Fruit fly (Drosophila melanogaster) whole organism, adult: ENCODE measurements around the gene Saf6.

ENCODE experiments used
- CG11617 ChIP-seq: fragments of 200-800 bp; sonication (Bioruptor generic); optimal IDR thresholded peaks from 2 replicates; lab custom pipeline; 2017; ENCODE audit warnings: mild to moderate bottlenecking, missing biosample characterization, missing genetic modification reagents, missing genetic modification characterization
- CG12768 ChIP-seq: fragments of 200-800 bp; sonication (Bioruptor generic); optimal IDR thresholded peaks from 2 replicates; lab custom pipeline; 2017; ENCODE audit warnings: missing biosample characterization, missing genetic modification characterization, mild to moderate bottlenecking, moderate library complexity, missing genetic modification reagents
- CG14711 ChIP-seq: fragments of 200-800 bp; sonication (Bioruptor generic); optimal IDR thresholded peaks from 2 replicates; lab custom pipeline; 2018; ENCODE audit warnings: missing biosample characterization, mild to moderate bottlenecking, missing genetic modification characterization, moderate library complexity
- CG1620 ChIP-seq: fragments of 200-800 bp; sonication (Bioruptor generic); optimal IDR thresholded peaks from 2 replicates; lab custom pipeline; 2016; ENCODE audit warnings: missing biosample characterization, missing genetic modification characterization
- CG33017 ChIP-seq: fragments of 200-800 bp; sonication (Bioruptor generic); optimal IDR thresholded peaks from 2 replicates; lab custom pipeline; 2018; ENCODE audit warnings: missing biosample characterization, mild to moderate bottlenecking, missing genetic modification characterization, moderate library complexity
- CG5204 ChIP-seq: fragments of 200-800 bp; sonication (Bioruptor generic); optimal IDR thresholded peaks from 2 replicates; lab custom pipeline; 2016; ENCODE audit warnings: missing biosample characterization, missing genetic modification characterization
- CG7045 ChIP-seq: fragments of 200-800 bp; sonication (Bioruptor generic); optimal IDR thresholded peaks from 2 replicates; lab custom pipeline; 2017; ENCODE audit warnings: missing biosample characterization, mild to moderate bottlenecking, missing genetic modification characterization
- CG7101 ChIP-seq: fragments of 200-800 bp; sonication (Bioruptor generic); optimal IDR thresholded peaks from 2 replicates; lab custom pipeline; 2018; ENCODE audit warnings: missing biosample characterization, mild to moderate bottlenecking, missing genetic modification characterization, moderate library complexity
- Clk ChIP-seq: fragments of 200-800 bp; sonication (Bioruptor generic); optimal IDR thresholded peaks from 2 replicates; lab custom pipeline; 2017; ENCODE audit warnings: missing biosample characterization, missing genetic modification characterization
- Crg-1 ChIP-seq: fragments of 200-800 bp; sonication (Bioruptor generic); optimal IDR thresholded peaks from 2 replicates; lab custom pipeline; 2016; ENCODE audit warnings: missing biosample characterization, missing genetic modification characterization
- Hr96 ChIP-seq: fragments of 200-800 bp; sonication (Bioruptor generic); optimal IDR thresholded peaks from 2 replicates; lab custom pipeline; 2016; ENCODE audit warnings: missing biosample characterization, missing genetic modification characterization
- Mnt ChIP-seq: fragments of 200-800 bp; sonication (Bioruptor generic); optimal IDR thresholded peaks from 2 replicates; lab custom pipeline; 2016; ENCODE audit warnings: missing biosample characterization, mild to moderate bottlenecking, missing genetic modification characterization
- bab1 ChIP-seq: fragments of 200-800 bp; sonication (Bioruptor generic); optimal IDR thresholded peaks from 3 replicates; lab custom pipeline; 2019; ENCODE audit warnings: missing biosample characterization, mild to moderate bottlenecking, missing genetic modification characterization, moderate library complexity
- cic ChIP-seq: fragments of 200-800 bp; sonication (Bioruptor generic); optimal IDR thresholded peaks from 2 replicates; lab custom pipeline; 2017; ENCODE audit warnings: missing biosample characterization, mild to moderate bottlenecking, missing genetic modification characterization, moderate library complexity
- cnc ChIP-seq, 2 experiments: fragments of >200 bp; optimal IDR thresholded peaks; 2 replicates each; lab custom pipeline; 2017
- kay ChIP-seq: fragments of 200-800 bp; sonication (Bioruptor generic); peaks from one replicate; lab custom pipeline; 2016; ENCODE audit warnings: missing biosample characterization, missing genetic modification characterization, borderline replicate concordance
- ovo ChIP-seq: fragments of 200-800 bp; sonication (Bioruptor generic); optimal IDR thresholded peaks from 2 replicates; lab custom pipeline; 2016; ENCODE audit warnings: missing biosample characterization, missing genetic modification characterization
- pad ChIP-seq: fragments of 200-800 bp; sonication (Bioruptor generic); optimal IDR thresholded peaks from 3 replicates; lab custom pipeline; 2017; ENCODE audit warnings: missing biosample characterization, missing genetic modification characterization, mild to moderate bottlenecking, moderate library complexity, missing genetic modification reagents
- tj ChIP-seq: fragments of 200-800 bp; sonication (Bioruptor generic); optimal IDR thresholded peaks from 3 replicates; lab custom pipeline; 2017; ENCODE audit warnings: missing biosample characterization, mild to moderate bottlenecking, missing genetic modification characterization, moderate library complexity
- toe ChIP-seq: fragments of 200-800 bp; sonication (Bioruptor generic); optimal IDR thresholded peaks from 2 replicates; lab custom pipeline; 2016; ENCODE audit warnings: missing biosample characterization, missing genetic modification characterization

Saf6 gene

DNA sequence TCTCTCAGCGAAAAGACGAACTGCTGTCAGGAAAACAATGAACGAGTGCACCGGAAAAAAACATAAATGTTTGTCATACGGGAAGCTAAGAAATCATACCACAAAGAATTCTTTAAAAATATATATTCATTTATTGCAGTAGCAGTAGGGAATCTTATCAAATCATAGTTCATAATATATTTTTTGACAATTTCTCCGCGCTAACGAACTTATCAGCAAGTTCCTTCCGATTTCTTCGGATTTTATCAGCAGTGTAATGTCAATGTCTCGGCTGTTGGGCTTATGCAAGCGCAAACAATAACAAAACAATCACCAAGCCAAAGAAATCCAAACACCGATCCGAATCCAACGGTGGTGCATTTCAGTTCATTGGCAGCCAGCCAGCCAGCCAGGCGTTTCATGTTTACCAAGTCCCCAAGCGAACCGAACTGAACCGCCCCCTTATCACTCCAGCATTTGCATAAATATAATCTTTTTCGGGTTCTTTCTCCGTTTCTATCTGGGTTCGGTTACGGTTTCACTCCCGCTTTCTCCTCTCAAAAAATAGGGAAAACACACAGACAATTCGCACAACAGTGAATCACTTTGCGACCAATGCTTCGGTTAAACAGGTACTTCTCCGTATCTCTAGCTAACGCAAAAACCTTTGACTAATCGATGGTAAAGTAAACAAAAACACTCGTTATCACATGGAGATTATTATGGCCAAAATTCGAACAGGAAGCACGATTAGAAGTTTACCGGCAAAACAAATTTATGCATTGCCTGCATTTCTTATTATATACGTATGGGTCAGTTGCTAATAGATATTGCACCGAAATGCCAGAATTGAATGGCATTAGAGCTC, 12.0 kb upstream of the Saf6 start:
- TF ChIP-seq kay (GFP tag; lab: Kevin White, UChicago), result no peak
- TF ChIP-seq cic (GFP tag; lab: Kevin White, UChicago), result peak; percentile 41
- no peak for TF ChIP-seq CG7045

DNA sequence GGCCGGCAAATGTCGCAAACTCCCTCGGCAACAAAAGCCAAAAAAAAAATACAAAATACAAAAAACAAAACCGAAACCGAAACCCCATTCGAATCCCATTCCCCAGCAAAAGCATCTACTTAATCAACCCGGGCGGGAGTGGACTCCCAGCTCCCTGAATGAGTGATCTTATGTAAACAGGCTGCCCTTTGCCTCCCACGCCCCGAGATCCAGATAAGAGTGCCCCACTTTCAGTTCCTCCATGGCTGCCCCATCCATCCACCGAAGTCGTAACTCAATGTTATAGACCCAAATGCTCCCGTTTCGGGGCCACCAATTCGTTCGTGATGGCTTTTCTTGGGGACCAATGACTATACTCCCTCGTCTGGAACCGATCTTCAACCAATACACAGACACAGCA, 11.3 kb upstream of the Saf6 start:
- TF ChIP-seq kay (GFP tag; lab: Kevin White, UChicago) (no peak), pad (no peak), CG14711 (tag; lab: Kevin White, UChicago) (no peak), Hr96 (GFP tag; lab: Kevin White, UChicago) (no peak), CG11617 (GFP tag; lab: Kevin White, UChicago) (no peak), tj (GFP tag; lab: Kevin White, UChicago) (no peak), Crg-1 (GFP tag; lab: Kevin White, UChicago) (no peak), CG7045 (no peak), ovo (no peak), CG5204 (GFP tag; lab: Kevin White, UChicago) (no peak), CG33017 (tag; lab: Kevin White, UChicago) (no peak), cnc (optimal IDR thresholded peaks at IDR 0.05; lab: Kevin White, UChicago) (no peak), bab1 (GFP tag; lab: Kevin White, UChicago) (no peak), CG7101 (tag; lab: Kevin White, UChicago) (no peak), CG12768 (GFP tag; lab: Kevin White, UChicago) (no peak), Mnt (GFP tag; lab: Kevin White, UChicago) (no peak), Clk (GFP tag; lab: Kevin White, UChicago) (no peak), toe (GFP tag; lab: Kevin White, UChicago) (no peak), CG1620 (no peak), cic (GFP tag; lab: Kevin White, UChicago) (no peak)

DNA sequence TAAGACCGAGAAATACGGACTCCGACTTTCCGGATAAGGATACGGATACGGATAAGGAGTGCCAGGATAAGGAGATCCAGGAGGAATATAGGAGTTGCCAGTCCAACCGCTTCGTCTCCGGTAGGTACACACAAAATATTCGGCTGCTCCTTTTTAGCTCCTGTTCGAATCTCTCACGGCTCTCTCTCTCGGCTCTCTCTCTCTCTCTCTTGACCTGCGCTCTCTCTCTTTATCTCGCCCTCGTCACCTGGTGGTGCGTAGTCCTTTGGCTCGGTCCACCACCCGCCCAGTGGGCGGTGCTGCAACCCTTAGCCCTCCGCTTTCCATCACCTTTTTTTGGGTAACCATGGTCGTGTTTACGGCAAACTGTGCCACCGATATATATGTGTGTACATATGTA, 10.6 kb upstream of the Saf6 start:
- TF ChIP-seq ovo (no peak), Mnt (GFP tag; lab: Kevin White, UChicago) (no peak), kay (GFP tag; lab: Kevin White, UChicago) (no peak), pad (no peak)

DNA sequence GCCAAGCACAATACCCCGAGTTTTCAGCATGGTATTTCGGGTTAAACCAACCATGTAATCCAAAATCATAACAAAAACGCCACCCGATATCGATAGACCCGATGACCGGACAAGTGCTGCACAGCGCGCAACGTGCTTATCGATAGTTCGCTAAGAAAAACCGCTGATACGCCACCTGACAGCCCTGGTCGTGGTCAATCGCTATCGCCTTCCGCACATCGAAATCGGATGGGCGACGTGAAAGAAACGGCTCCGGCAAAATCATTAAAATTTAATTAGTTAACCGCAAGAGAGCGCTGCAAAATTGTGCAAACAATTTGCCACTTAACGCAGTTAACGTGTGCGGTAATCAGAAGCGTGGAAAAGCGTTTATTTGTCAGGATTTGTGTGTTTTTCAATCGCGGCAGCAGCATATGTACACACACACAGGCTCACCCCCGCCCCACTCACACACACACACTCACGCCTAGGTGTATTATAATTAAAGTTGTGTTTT, 10.1 kb upstream of the Saf6 start, which contains the start of the genes CG3862 and dock:
Gene CG3862, minus strand, starts transcription at position 94 of the 496 bp plus-strand sequence.
Gene dock, plus strand, starts transcription at position 202 of the 496 bp plus-strand sequence.
- peak; percentile 65 for TF ChIP-seq Hr96 (GFP tag; lab: Kevin White, UChicago)
- TF ChIP-seq CG7101 (tag; lab: Kevin White, UChicago), result peak; percentile 67
- no peak for TF ChIP-seq CG5204 (GFP tag; lab: Kevin White, UChicago)
- peak; percentile 80 for TF ChIP-seq Crg-1 (GFP tag; lab: Kevin White, UChicago)
- TF ChIP-seq CG7045, result no peak
- peak; percentile 56 for TF ChIP-seq ovo
- peak; percentile 83 for TF ChIP-seq CG14711 (tag; lab: Kevin White, UChicago)
- TF ChIP-seq Mnt (GFP tag; lab: Kevin White, UChicago), result peak; percentile 87
- TF ChIP-seq kay (GFP tag; lab: Kevin White, UChicago), result no peak
- TF ChIP-seq CG12768 (GFP tag; lab: Kevin White, UChicago), result peak; percentile 71
- peak; percentile 51 for TF ChIP-seq Clk (GFP tag; lab: Kevin White, UChicago)
- peak; percentile 63 for TF ChIP-seq CG1620
- TF ChIP-seq bab1 (GFP tag; lab: Kevin White, UChicago), result peak; percentile 85
- TF ChIP-seq CG33017 (tag; lab: Kevin White, UChicago), result peak; percentile 30
- peak; percentile 43 for TF ChIP-seq CG11617 (GFP tag; lab: Kevin White, UChicago)
- TF ChIP-seq tj (GFP tag; lab: Kevin White, UChicago), result peak; percentile 86
- peak; percentile 72 for TF ChIP-seq cic (GFP tag; lab: Kevin White, UChicago)
- TF ChIP-seq cnc (optimal IDR thresholded peaks at IDR 0.05; lab: Kevin White, UChicago), result no peak
- TF ChIP-seq toe (GFP tag; lab: Kevin White, UChicago), result no peak
- peak; percentile 62 for TF ChIP-seq pad

DNA sequence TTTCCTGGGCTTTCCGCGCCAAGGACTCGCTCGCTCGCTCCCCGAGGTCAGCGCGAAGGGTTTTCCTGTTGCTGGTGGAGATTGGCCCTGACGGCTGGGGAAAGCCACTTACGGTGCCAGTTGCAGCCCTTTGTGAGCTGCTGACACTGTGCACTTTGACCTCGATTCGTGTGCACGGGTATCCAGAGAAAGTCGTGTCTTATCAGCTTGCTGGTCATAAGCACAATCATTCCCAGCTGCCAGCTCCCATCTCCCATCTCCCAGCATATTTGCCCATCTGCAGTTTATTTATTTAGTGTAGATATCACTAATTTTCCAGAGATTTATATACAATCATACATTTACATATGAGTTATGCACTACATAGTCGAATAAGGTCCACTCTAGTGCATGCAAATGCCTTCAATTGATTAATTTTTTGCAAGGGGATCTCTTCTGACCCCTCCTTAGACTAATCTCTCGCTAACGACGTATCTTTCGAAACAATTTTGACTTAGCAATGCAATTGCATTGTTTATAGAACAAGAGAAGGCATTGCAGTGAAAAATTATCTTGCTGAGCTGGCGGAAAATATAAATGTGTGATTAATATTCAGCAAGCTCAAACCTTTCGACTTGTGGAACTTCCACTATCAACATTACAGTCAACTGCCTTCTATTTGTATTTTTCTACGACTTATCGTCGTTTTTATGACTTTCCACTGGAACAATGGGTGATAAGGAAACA, 6.4 kb upstream of the Saf6 start:
- TF ChIP-seq CG11617 (GFP tag; lab: Kevin White, UChicago), result no peak
- TF ChIP-seq tj (GFP tag; lab: Kevin White, UChicago), result peak; percentile 93
- TF ChIP-seq CG7101 (tag; lab: Kevin White, UChicago), result peak; percentile 4
- no peak for TF ChIP-seq Mnt (GFP tag; lab: Kevin White, UChicago)
- TF ChIP-seq cic (GFP tag; lab: Kevin White, UChicago), result peak; percentile 21
- no peak for TF ChIP-seq CG33017 (tag; lab: Kevin White, UChicago)
- TF ChIP-seq CG1620, result no peak
- TF ChIP-seq Crg-1 (GFP tag; lab: Kevin White, UChicago), result peak; percentile 16
